Fruit fly (Drosophila melanogaster) whole organism, adult: ENCODE results near the gene G6P.

Experiments
- CG11617 ChIP-seq: fragments of 200-800 bp; sonication (Bioruptor generic); optimal IDR thresholded peaks from 2 replicates; lab custom pipeline; 2017; ENCODE audit warnings: mild to moderate bottlenecking, missing biosample characterization, missing genetic modification reagents, missing genetic modification characterization
- CG12768 ChIP-seq: fragments of 200-800 bp; sonication (Bioruptor generic); optimal IDR thresholded peaks from 2 replicates; lab custom pipeline; 2017; ENCODE audit warnings: missing biosample characterization, missing genetic modification characterization, mild to moderate bottlenecking, moderate library complexity, missing genetic modification reagents
- CG14711 ChIP-seq: fragments of 200-800 bp; sonication (Bioruptor generic); optimal IDR thresholded peaks from 2 replicates; lab custom pipeline; 2018; ENCODE audit warnings: missing biosample characterization, mild to moderate bottlenecking, missing genetic modification characterization, moderate library complexity
- CG1620 ChIP-seq: fragments of 200-800 bp; sonication (Bioruptor generic); optimal IDR thresholded peaks from 2 replicates; lab custom pipeline; 2016; ENCODE audit warnings: missing biosample characterization, missing genetic modification characterization
- CG33017 ChIP-seq: fragments of 200-800 bp; sonication (Bioruptor generic); optimal IDR thresholded peaks from 2 replicates; lab custom pipeline; 2018; ENCODE audit warnings: missing biosample characterization, mild to moderate bottlenecking, missing genetic modification characterization, moderate library complexity
- CG5204 ChIP-seq: fragments of 200-800 bp; sonication (Bioruptor generic); optimal IDR thresholded peaks from 2 replicates; lab custom pipeline; 2016; ENCODE audit warnings: missing biosample characterization, missing genetic modification characterization
- CG7045 ChIP-seq: fragments of 200-800 bp; sonication (Bioruptor generic); optimal IDR thresholded peaks from 2 replicates; lab custom pipeline; 2017; ENCODE audit warnings: missing biosample characterization, mild to moderate bottlenecking, missing genetic modification characterization
- CG7101 ChIP-seq: fragments of 200-800 bp; sonication (Bioruptor generic); optimal IDR thresholded peaks from 2 replicates; lab custom pipeline; 2018; ENCODE audit warnings: missing biosample characterization, mild to moderate bottlenecking, missing genetic modification characterization, moderate library complexity
- Clk ChIP-seq: fragments of 200-800 bp; sonication (Bioruptor generic); optimal IDR thresholded peaks from 2 replicates; lab custom pipeline; 2017; ENCODE audit warnings: missing biosample characterization, missing genetic modification characterization
- Crg-1 ChIP-seq: fragments of 200-800 bp; sonication (Bioruptor generic); optimal IDR thresholded peaks from 2 replicates; lab custom pipeline; 2016; ENCODE audit warnings: missing biosample characterization, missing genetic modification characterization
- Hr96 ChIP-seq: fragments of 200-800 bp; sonication (Bioruptor generic); optimal IDR thresholded peaks from 2 replicates; lab custom pipeline; 2016; ENCODE audit warnings: missing biosample characterization, missing genetic modification characterization
- Mnt ChIP-seq: fragments of 200-800 bp; sonication (Bioruptor generic); optimal IDR thresholded peaks from 2 replicates; lab custom pipeline; 2016; ENCODE audit warnings: missing biosample characterization, mild to moderate bottlenecking, missing genetic modification characterization
- bab1 ChIP-seq: fragments of 200-800 bp; sonication (Bioruptor generic); optimal IDR thresholded peaks from 3 replicates; lab custom pipeline; 2019; ENCODE audit warnings: missing biosample characterization, mild to moderate bottlenecking, missing genetic modification characterization, moderate library complexity
- cic ChIP-seq: fragments of 200-800 bp; sonication (Bioruptor generic); optimal IDR thresholded peaks from 2 replicates; lab custom pipeline; 2017; ENCODE audit warnings: missing biosample characterization, mild to moderate bottlenecking, missing genetic modification characterization, moderate library complexity
- cnc ChIP-seq, 2 experiments: fragments of >200 bp; optimal IDR thresholded peaks; 2 replicates each; lab custom pipeline; 2017
- kay ChIP-seq: fragments of 200-800 bp; sonication (Bioruptor generic); peaks from one replicate; lab custom pipeline; 2016; ENCODE audit warnings: missing biosample characterization, missing genetic modification characterization, borderline replicate concordance
- ovo ChIP-seq: fragments of 200-800 bp; sonication (Bioruptor generic); optimal IDR thresholded peaks from 2 replicates; lab custom pipeline; 2016; ENCODE audit warnings: missing biosample characterization, missing genetic modification characterization
- pad ChIP-seq: fragments of 200-800 bp; sonication (Bioruptor generic); optimal IDR thresholded peaks from 3 replicates; lab custom pipeline; 2017; ENCODE audit warnings: missing biosample characterization, missing genetic modification characterization, mild to moderate bottlenecking, moderate library complexity, missing genetic modification reagents
- tj ChIP-seq: fragments of 200-800 bp; sonication (Bioruptor generic); optimal IDR thresholded peaks from 3 replicates; lab custom pipeline; 2017; ENCODE audit warnings: missing biosample characterization, mild to moderate bottlenecking, missing genetic modification characterization, moderate library complexity
- toe ChIP-seq: fragments of 200-800 bp; sonication (Bioruptor generic); optimal IDR thresholded peaks from 2 replicates; lab custom pipeline; 2016; ENCODE audit warnings: missing biosample characterization, missing genetic modification characterization

G6P gene

dm6 chr2L:2837742-2838461 is 22.3 kb upstream of the G6P start, which contains the start of the genes CG3119 and Cpr23B:
CG3119 (minus strand) TSS chr2L:2837833.
Cpr23B (plus strand) TSS chr2L:2838411.
- TF ChIP-seq bab1 (GFP tag; lab: Kevin White, UChicago): no peak
- TF ChIP-seq CG33017 (tag; lab: Kevin White, UChicago): no peak
- TF ChIP-seq CG7101 (tag; lab: Kevin White, UChicago): no peak
- no peak for TF ChIP-seq CG5204 (GFP tag; lab: Kevin White, UChicago)
- TF ChIP-seq CG7045 (GFP tag; lab: Kevin White, UChicago): no peak
- no peak for TF ChIP-seq kay (GFP tag; lab: Kevin White, UChicago)
- TF ChIP-seq Hr96 (GFP tag; lab: Kevin White, UChicago): no peak
- TF ChIP-seq Crg-1 (GFP tag; lab: Kevin White, UChicago): no peak
- TF ChIP-seq cnc (optimal IDR thresholded peaks at IDR 0.05; lab: Kevin White, UChicago): no peak
- TF ChIP-seq cic (GFP tag; lab: Kevin White, UChicago): no peak
- TF ChIP-seq Mnt (GFP tag; lab: Kevin White, UChicago): no peak
- no peak for TF ChIP-seq ovo (GFP tag; lab: Kevin White, UChicago)
- no peak for TF ChIP-seq toe (GFP tag; lab: Kevin White, UChicago)
- TF ChIP-seq CG14711 (tag; lab: Kevin White, UChicago): no peak

- TF ChIP-seq CG14711 (tag; lab: Kevin White, UChicago) (no peak), bab1 (GFP tag; lab: Kevin White, UChicago) (peak; percentile 12), CG33017 (tag; lab: Kevin White, UChicago) (no peak), pad (GFP tag; lab: Kevin White, UChicago) (no peak), kay (GFP tag; lab: Kevin White, UChicago) (no peak), Crg-1 (GFP tag; lab: Kevin White, UChicago) (no peak), CG1620 (no peak), CG5204 (GFP tag; lab: Kevin White, UChicago) (peak; percentile 32), CG7101 (tag; lab: Kevin White, UChicago) (no peak), Mnt (GFP tag; lab: Kevin White, UChicago) (no peak), toe (GFP tag; lab: Kevin White, UChicago) (peak; percentile 9), cnc (optimal IDR thresholded peaks at IDR 0.05; lab: Kevin White, UChicago) (no peak), Clk (GFP tag; lab: Kevin White, UChicago) (no peak), CG11617 (GFP tag; lab: Kevin White, UChicago) (no peak), Hr96 (GFP tag; lab: Kevin White, UChicago) (no peak), tj (GFP tag; lab: Kevin White, UChicago) (no peak), ovo (GFP tag; lab: Kevin White, UChicago) (no peak), cic (GFP tag; lab: Kevin White, UChicago) (no peak), CG7045 (GFP tag; lab: Kevin White, UChicago) (peak; percentile 56), CG12768 (GFP tag; lab: Kevin White, UChicago) (no peak)
These were observed 14.8 kb upstream of the G6P start for dm6 chr2L:2830341-2830800.

dm6 chr2L:2829637-2830340 is 14.2 kb upstream of the G6P start, which contains the start of gene Duox:
Duox (minus strand) TSS chr2L:2830248.
- TF ChIP-seq pad (GFP tag; lab: Kevin White, UChicago) (peak; percentile 18), ovo (GFP tag; lab: Kevin White, UChicago) (peak; percentile 13), CG1620 (no peak), Clk (GFP tag; lab: Kevin White, UChicago) (no peak), cnc (optimal IDR thresholded peaks at IDR 0.05; lab: Kevin White, UChicago) (no peak), CG14711 (tag; lab: Kevin White, UChicago) (no peak), toe (GFP tag; lab: Kevin White, UChicago) (no peak)

dm6 chr2L:2825406-2825805 is 9.8 kb upstream of the G6P start, which contains the start of gene CG3123:
CG3123 (minus strand) TSS chr2L:2825506.
- TF ChIP-seq CG7101 (tag; lab: Kevin White, UChicago) (no peak), cic (GFP tag; lab: Kevin White, UChicago) (no peak), CG1620 (no peak), tj (GFP tag; lab: Kevin White, UChicago) (no peak), Hr96 (GFP tag; lab: Kevin White, UChicago) (no peak), bab1 (GFP tag; lab: Kevin White, UChicago) (no peak)

- TF ChIP-seq CG33017 (tag; lab: Kevin White, UChicago): no peak
These were observed 3.4 kb downstream of the G6P start, which contains the start of gene CG2964 for dm6 chr2L:2812137-2812536. CG2964 (plus strand) TSS chr2L:2812437.

- TF ChIP-seq Crg-1 (GFP tag; lab: Kevin White, UChicago) (no peak), CG12768 (GFP tag; lab: Kevin White, UChicago) (no peak), CG7045 (GFP tag; lab: Kevin White, UChicago) (no peak), Hr96 (GFP tag; lab: Kevin White, UChicago) (no peak), CG14711 (tag; lab: Kevin White, UChicago) (no peak)
These were observed 4.7 kb downstream of the G6P start for dm6 chr2L:2810831-2811230.
